Worm (Caenorhabditis elegans) whole organism, late embryonic: Measurements from ENCODE around the gene cyp-33C1.

ENCODE experiments used
- C08G9.2 ChIP-seq: sonication (generic microtip); optimal IDR thresholded peaks from 2 replicates; lab custom pipeline; 2016; ENCODE audit warnings: mild to moderate bottlenecking, missing genetic modification characterization, moderate library complexity, missing compliant biosample characterization
- C38D4.7 ChIP-seq: fragments of 200-800 bp; sonication (Bioruptor generic); optimal IDR thresholded peaks from 2 replicates; lab custom pipeline; 2018; ENCODE audit warnings: mild to moderate bottlenecking, missing genetic modification characterization, moderate library complexity, missing compliant biosample characterization
- F13H6.1 ChIP-seq: sonication (generic microtip); optimal IDR thresholded peaks from 2 replicates; lab custom pipeline; 2016; ENCODE audit warnings: missing genetic modification characterization, missing compliant biosample characterization
- K02D7.2 ChIP-seq: sonication (generic microtip); optimal IDR thresholded peaks from 2 replicates; lab custom pipeline; 2017; ENCODE audit warnings: mild to moderate bottlenecking, missing genetic modification characterization, missing compliant biosample characterization
- K09A11.1 ChIP-seq: sonication (generic microtip); optimal IDR thresholded peaks from 2 replicates; lab custom pipeline; 2017; ENCODE audit warnings: antibody characterized with exemption, mild to moderate bottlenecking, missing genetic modification characterization, missing compliant biosample characterization; ENCODE audit not compliant: insufficient read depth
- ama-1 ChIP-seq: fragments of 150-350 bp; optimal IDR thresholded peaks from 2 replicates; lab custom pipeline; 2014
- ceh-14 ChIP-seq: sonication (generic microtip); optimal IDR thresholded peaks from 2 replicates; lab custom pipeline; 2016; ENCODE audit warnings: missing genotype, missing genetic modification characterization, missing compliant biosample characterization
- ceh-22 ChIP-seq: sonication (generic microtip); optimal IDR thresholded peaks from 2 replicates; lab custom pipeline; 2017; ENCODE audit warnings: missing biosample characterization, missing genetic modification characterization
- ceh-24 ChIP-seq: sonication (generic microtip); optimal IDR thresholded peaks from 2 replicates; lab custom pipeline; 2016; ENCODE audit warnings: mild to moderate bottlenecking, missing genetic modification characterization, missing compliant biosample characterization
- ceh-31 ChIP-seq: sonication (generic microtip); optimal IDR thresholded peaks from 2 replicates; lab custom pipeline; 2016; ENCODE audit warnings: missing genetic modification characterization, missing compliant biosample characterization
- ceh-34 ChIP-seq: sonication (generic microtip); optimal IDR thresholded peaks from 2 replicates; lab custom pipeline; 2016; ENCODE audit warnings: mild to moderate bottlenecking, missing genetic modification characterization, missing compliant biosample characterization
- ceh-45 ChIP-seq: fragments of 200-800 bp; sonication (Bioruptor generic); IDR thresholded peaks from 2 replicates; pipeline ENCODE4 v1.3.6; 2022; ENCODE audit warnings: missing genetic modification reagents, missing genetic modification characterization, missing compliant biosample characterization
- che-1 ChIP-seq: sonication (generic microtip); optimal IDR thresholded peaks from 2 replicates; lab custom pipeline; 2016; ENCODE audit warnings: mild to moderate bottlenecking, missing genetic modification characterization, missing compliant biosample characterization
- dve-1 ChIP-seq: sonication (generic microtip); optimal IDR thresholded peaks from 2 replicates; lab custom pipeline; 2017; ENCODE audit warnings: antibody characterized with exemption, mild to moderate bottlenecking, missing genetic modification characterization, missing compliant biosample characterization
- elt-2 ChIP-seq: sonication (generic microtip); optimal IDR thresholded peaks from 2 replicates; lab custom pipeline; 2016; ENCODE audit warnings: missing genetic modification reagents, missing genetic modification characterization, missing compliant biosample characterization
- fax-1 ChIP-seq: sonication (generic microtip); optimal IDR thresholded peaks from 2 replicates; lab custom pipeline; 2016; ENCODE audit warnings: missing genotype, missing genetic modification characterization, missing compliant biosample characterization
- fkh-10 ChIP-seq: fragments of 150-350 bp; optimal IDR thresholded peaks from 2 replicates; lab custom pipeline; 2014; ENCODE audit warnings: missing biosample characterization, missing genetic modification reagents, missing genetic modification characterization
- fkh-6 ChIP-seq: sonication (generic microtip); optimal IDR thresholded peaks from 2 replicates; lab custom pipeline; 2016; ENCODE audit warnings: missing genetic modification characterization, missing compliant biosample characterization
- gmeb-2 ChIP-seq: sonication (generic microtip); optimal IDR thresholded peaks from 2 replicates; lab custom pipeline; 2016; ENCODE audit warnings: missing genetic modification characterization, inconsistent platforms, missing compliant biosample characterization
- hlh-13 ChIP-seq: fragments of 200-800 bp; sonication (Bioruptor generic); optimal IDR thresholded peaks from 2 replicates; lab custom pipeline; 2018; ENCODE audit warnings: mild to moderate bottlenecking, missing genetic modification characterization, missing compliant biosample characterization
- hlh-30 ChIP-seq: sonication (generic microtip); optimal IDR thresholded peaks from 2 replicates; lab custom pipeline; 2017; ENCODE audit warnings: antibody characterized with exemption, missing genetic modification characterization, missing compliant biosample characterization; ENCODE audit not compliant: insufficient read depth
- hlh-6 ChIP-seq: sonication (generic microtip); optimal IDR thresholded peaks from 2 replicates; lab custom pipeline; 2016; ENCODE audit warnings: missing genotype, missing genetic modification characterization, missing compliant biosample characterization
- hlh-8 ChIP-seq: sonication (generic microtip); optimal IDR thresholded peaks from 2 replicates; lab custom pipeline; 2016; ENCODE audit warnings: missing genotype, missing genetic modification characterization, missing compliant biosample characterization
- lim-6 ChIP-seq: sonication (generic microtip); optimal IDR thresholded peaks from 2 replicates; lab custom pipeline; 2016; ENCODE audit warnings: missing genetic modification characterization, missing compliant biosample characterization
- mec-3 ChIP-seq: sonication (generic microtip); optimal IDR thresholded peaks from 2 replicates; lab custom pipeline; 2016; ENCODE audit warnings: borderline replicate concordance, missing genetic modification characterization, missing compliant biosample characterization
- nfya-1 ChIP-seq: sonication (generic microtip); optimal IDR thresholded peaks from 2 replicates; lab custom pipeline; 2017; ENCODE audit warnings: missing genetic modification characterization, mild to moderate bottlenecking, missing compliant biosample characterization, antibody characterized with exemption, moderate library complexity
- nhr-11 ChIP-seq: fragments of 150-350 bp; optimal IDR thresholded peaks from 2 replicates; lab custom pipeline; 2014; ENCODE audit warnings: missing biosample characterization, missing genetic modification characterization
- nhr-232 ChIP-seq: sonication (generic microtip); optimal IDR thresholded peaks from 2 replicates; lab custom pipeline; 2016; ENCODE audit warnings: missing genetic modification characterization, missing compliant biosample characterization
- npax-4 ChIP-seq: sonication (generic microtip); optimal IDR thresholded peaks from 2 replicates; lab custom pipeline; 2016; ENCODE audit warnings: missing genetic modification characterization, missing compliant biosample characterization
- ref-2 ChIP-seq: sonication (generic microtip); optimal IDR thresholded peaks from 2 replicates; lab custom pipeline; 2016; ENCODE audit warnings: missing genetic modification characterization, missing compliant biosample characterization
- sdc-2 ChIP-seq: sonication (generic microtip); optimal IDR thresholded peaks from 2 replicates; lab custom pipeline; 2016; ENCODE audit warnings: missing genotype, missing genetic modification characterization, missing compliant biosample characterization
- sox-2 ChIP-seq: fragments of 200-800 bp; sonication (Bioruptor generic); IDR thresholded peaks from 2 replicates; pipeline ENCODE4 v1.3.6; 2022; ENCODE audit warnings: missing genetic modification reagents, missing genetic modification characterization, missing compliant biosample characterization
- sox-4 ChIP-seq: sonication (generic microtip); optimal IDR thresholded peaks from 2 replicates; lab custom pipeline; 2017; ENCODE audit warnings: mild to moderate bottlenecking, missing genetic modification characterization, inconsistent platforms, missing compliant biosample characterization
- syd-9 ChIP-seq: sonication (generic microtip); optimal IDR thresholded peaks from 2 replicates; lab custom pipeline; 2016; ENCODE audit warnings: mild to moderate bottlenecking, missing genetic modification characterization, moderate library complexity, missing compliant biosample characterization
- tbx-2 ChIP-seq: sonication (generic microtip); optimal IDR thresholded peaks from 2 replicates; lab custom pipeline; 2016; ENCODE audit warnings: missing genetic modification characterization, missing compliant biosample characterization
- tbx-7 ChIP-seq: sonication (generic microtip); optimal IDR thresholded peaks from 2 replicates; lab custom pipeline; 2016; ENCODE audit warnings: missing genotype, missing genetic modification characterization, missing compliant biosample characterization
- unc-3 ChIP-seq, 2 experiments: fragments of 200-800 bp in 1 of 2; sonication (Bioruptor generic) in 1 of 2; sonication (generic microtip) in 1 of 2; conservative IDR thresholded peaks in 1 of 2; optimal IDR thresholded peaks in 1 of 2; 2 replicates each; pipeline versions ENCODE4 v1.3.6 to Lab custom; 2016 to 2022; ENCODE audit warnings: missing compliant biosample characterization in 2 of 2, missing genetic modification characterization in 2 of 2, missing genetic modification reagents in 1 of 2
- unc-86 ChIP-seq: sonication (generic microtip); optimal IDR thresholded peaks from 2 replicates; lab custom pipeline; 2016; ENCODE audit warnings: missing genetic modification characterization, missing compliant biosample characterization
- ztf-16 ChIP-seq: sonication (generic microtip); optimal IDR thresholded peaks from 2 replicates; lab custom pipeline; 2017; ENCODE audit warnings: missing genetic modification characterization, missing compliant biosample characterization

Gene cyp-33C1

ce11 chrV:2206181-2206580 lies 26.9 kb downstream of the cyp-33C1 start, which contains the start of gene srt-40:
srt-40 (minus strand) TSS chrV:2206281.
- TF ChIP-seq nhr-232 (tag; lab: Kevin White, UChicago) (no peak), ceh-45 (no peak), hlh-13 (GFP tag; lab: Kevin White, UChicago) (no peak), sdc-2 (no peak), ceh-31 (tag; lab: Kevin White, UChicago) (no peak), hlh-6 (no peak), dve-1 (tag; lab: Kevin White, UChicago) (no peak), sox-4 (no peak), ceh-14 (tag; lab: Kevin White, UChicago) (no peak), K09A11.1 (no peak), elt-2 (no peak), ceh-22 (tag; lab: Kevin White, UChicago) (no peak), syd-9 (tag; lab: Kevin White, UChicago) (no peak), ztf-16 (no peak), mec-3 (tag; lab: Kevin White, UChicago) (no peak), gmeb-2 (no peak), ceh-34 (tag; lab: Kevin White, UChicago) (no peak), ceh-24 (tag; lab: Kevin White, UChicago) (no peak), unc-86 (tag; lab: Kevin White, UChicago) (no peak)

ce11 chrV:2206801-2207200 lies 27.5 kb downstream of the cyp-33C1 start, which contains the start of gene svh-11:
svh-11 (plus strand) TSS chrV:2207101.
- TF ChIP-seq mec-3 (tag; lab: Kevin White, UChicago): no peak
- no peak for TF ChIP-seq fkh-10 (GFP tag; lab: Kevin White, UChicago)
- TF ChIP-seq ama-1 (lab: Kevin White, UChicago): no peak
- no peak for TF ChIP-seq unc-3 (GFP tag; conservative IDR thresholded peaks at IDR 0.05; lab: Robert Waterston, UW)
- no peak for TF ChIP-seq unc-3 (tag; optimal IDR thresholded peaks at IDR 0.05; lab: Kevin White, UChicago)
- TF ChIP-seq nhr-11: no peak
- no peak for TF ChIP-seq fkh-6 (tag; lab: Kevin White, UChicago)
- TF ChIP-seq K02D7.2 (tag; lab: Kevin White, UChicago): no peak
- TF ChIP-seq npax-4 (tag; lab: Kevin White, UChicago): no peak
- no peak for TF ChIP-seq C38D4.7
- TF ChIP-seq sox-2: no peak
- no peak for TF ChIP-seq C08G9.2 (tag; lab: Kevin White, UChicago)
- no peak for TF ChIP-seq lim-6

DNA sequence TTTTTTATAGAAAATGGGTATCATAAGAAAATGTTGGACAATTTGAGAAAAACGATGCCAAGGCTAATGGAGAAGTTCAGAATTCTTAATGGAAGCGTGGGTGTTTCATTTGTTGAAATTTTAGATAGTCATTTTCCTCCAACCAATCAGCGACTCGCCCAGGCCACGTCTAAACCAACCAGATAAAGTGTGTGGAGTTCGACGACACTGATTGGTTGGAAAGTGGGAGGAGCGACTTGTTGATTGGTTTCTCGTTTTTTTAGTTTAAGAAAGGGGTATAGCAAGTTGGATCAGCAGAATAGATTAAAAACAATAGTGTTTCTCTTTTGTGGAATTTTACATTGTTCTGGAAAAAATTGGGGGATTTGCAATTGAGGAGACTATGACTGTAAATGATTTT lies 28.2 kb downstream of the cyp-33C1 start:
- TF ChIP-seq lim-6 (no peak), ceh-14 (tag; lab: Kevin White, UChicago) (no peak), nfya-1 (tag; lab: Kevin White, UChicago) (peak; percentile 92)

ce11 chrV:2211936-2212335 lies 32.6 kb downstream of the cyp-33C1 start, which contains the start of gene nhr-133:
nhr-133 (minus strand) TSS chrV:2212118.
- no peak for TF ChIP-seq tbx-7 (tag; lab: Kevin White, UChicago)
- peak; percentile 37 for TF ChIP-seq hlh-30 (tag; lab: Kevin White, UChicago)

ce11 chrV:2214428-2215038 lies 35.2 kb downstream of the cyp-33C1 start, which contains the start of gene nhr-184:
nhr-184 (minus strand) TSS chrV:2214478.
- TF ChIP-seq tbx-2 (no peak), lim-6 (no peak), ceh-31 (tag; lab: Kevin White, UChicago) (no peak), che-1 (tag; lab: Kevin White, UChicago) (no peak), hlh-8 (tag; lab: Kevin White, UChicago) (no peak), fkh-10 (GFP tag; lab: Kevin White, UChicago) (no peak), unc-3 (GFP tag; conservative IDR thresholded peaks at IDR 0.05; lab: Robert Waterston, UW) (no peak), unc-3 (tag; optimal IDR thresholded peaks at IDR 0.05; lab: Kevin White, UChicago) (no peak), fax-1 (tag; lab: Kevin White, UChicago) (no peak), F13H6.1 (tag; lab: Kevin White, UChicago) (no peak), K09A11.1 (no peak), ref-2 (no peak)
